Worm (Caenorhabditis elegans): ENCODE data around the gene C26D10.6.

- TF ChIP-seq unc-130 (GFP tag; optimal IDR thresholded peaks at IDR 0.05) (no peak), let-607 (tag; optimal IDR thresholded peaks at IDR 0.05) (no peak), tbx-9 (tag; optimal IDR thresholded peaks at IDR 0.05; ENCODE audit: borderline replicate concordance) (no peak), snpc-4 (GFP tag; optimal IDR thresholded peaks at IDR 0.05) (no peak), snpc-4 (tag; optimal IDR thresholded peaks at IDR 0.05) (no peak), hrde-1 (tag; optimal IDR thresholded peaks at IDR 0.05; ENCODE audit: borderline replicate concordance) (no peak)
Measured at ce11 chrII:8385561-8385960, 31.1 kb upstream of the C26D10.6 start.
